Worm (Caenorhabditis elegans): ENCODE data around the gene C25G4.7.
"Not testable (repeated sequence)": the region's sequence is repeated elsewhere in the genome, so short reads cannot be mapped to it uniquely, and the experiment has no call there.

C25G4.7 gene

DNA sequence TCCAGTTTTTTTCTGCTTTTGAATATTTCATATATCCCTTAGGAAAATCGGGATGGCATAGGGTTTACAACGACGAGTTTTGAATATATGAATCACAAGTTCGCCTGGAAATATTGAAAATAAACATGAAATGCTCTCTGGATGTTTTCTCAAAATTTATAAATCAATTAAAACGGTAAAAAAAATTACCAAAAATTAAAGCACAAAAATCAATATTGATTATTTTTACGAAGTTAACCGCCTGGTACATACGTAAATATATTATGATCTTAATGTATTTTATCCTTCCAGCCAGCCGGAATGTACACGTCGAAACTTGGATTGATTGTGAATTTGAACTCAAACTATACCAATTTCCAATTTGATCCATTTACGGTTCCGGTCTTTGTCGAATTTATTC lies 48.7 kb downstream of the C25G4.7 start, which contains the start of gene sru-17:
Gene sru-17 (plus strand): TSS at position 301 of the 400 bp plus-strand sequence.
- TF ChIP-seq unc-130, nhr-84, jun-1 (tag; optimal IDR thresholded peaks at IDR 0.05): not testable (repeated sequence)
